Worm (Caenorhabditis elegans) whole organism, L3 larva: Measurements from ENCODE around the gene C05D11.1.
A peak's percentile ranks its signal among the peaks of the same experiment; 100 is the strongest.

ENCODE experiments used
- ZK546.5 ChIP-seq: sonication (generic microtip); optimal IDR thresholded peaks from 2 replicates; lab custom pipeline; 2017; ENCODE audit warnings: missing biosample characterization, missing genetic modification characterization
- aly-2 ChIP-seq: fragments of 150-350 bp; optimal IDR thresholded peaks from 2 replicates; lab custom pipeline; 2014; ENCODE audit warnings: missing biosample characterization, missing genetic modification characterization
- ama-1 ChIP-seq: fragments of 150-350 bp; optimal IDR thresholded peaks from 2 replicates; lab custom pipeline; 2018
- ceh-16 ChIP-seq: sonication (generic microtip); optimal IDR thresholded peaks from 2 replicates; lab custom pipeline; 2017; ENCODE audit warnings: missing biosample characterization, missing genetic modification characterization
- ceh-28 ChIP-seq: fragments of 150-350 bp; optimal IDR thresholded peaks from 2 replicates; lab custom pipeline; 2014; ENCODE audit warnings: missing biosample characterization, missing genetic modification reagents, missing genetic modification characterization
- ceh-82 ChIP-seq: fragments of 150-350 bp; optimal IDR thresholded peaks from 2 replicates; lab custom pipeline; 2014; ENCODE audit warnings: missing biosample characterization, missing genetic modification characterization
- ceh-9 ChIP-seq: sonication (generic microtip); optimal IDR thresholded peaks from 2 replicates; lab custom pipeline; 2018; ENCODE audit warnings: missing biosample characterization, missing genetic modification characterization
- daf-12 ChIP-seq: fragments of 150-350 bp; optimal IDR thresholded peaks from 2 replicates; lab custom pipeline; 2014; ENCODE audit warnings: missing biosample characterization, missing genetic modification reagents, missing genetic modification characterization
- egl-27 ChIP-seq: sonication (generic microtip); optimal IDR thresholded peaks from 4 replicates; lab custom pipeline; 2017; ENCODE audit warnings: missing biosample characterization, missing genetic modification reagents, missing genetic modification characterization
- elt-1 ChIP-seq: fragments of 150-350 bp; optimal IDR thresholded peaks from 2 replicates; lab custom pipeline; 2014; ENCODE audit warnings: missing biosample characterization, missing genetic modification characterization
- elt-2 ChIP-seq: sonication (generic microtip); optimal IDR thresholded peaks from 2 replicates; lab custom pipeline; 2016; ENCODE audit warnings: missing genetic modification reagents, mild to moderate bottlenecking, missing genetic modification characterization, missing compliant biosample characterization
- eor-1 ChIP-seq, 2 experiments: fragments of 150-350 bp; optimal IDR thresholded peaks; 2 replicates each; lab custom pipeline; 2014 to 2018; ENCODE audit warnings: missing biosample characterization in 2 of 2, missing genetic modification characterization in 2 of 2
- fkh-2 ChIP-seq: fragments of 150-350 bp; optimal IDR thresholded peaks from 2 replicates; lab custom pipeline; 2014; ENCODE audit warnings: missing biosample characterization, missing genetic modification reagents, missing genetic modification characterization
- fos-1 ChIP-seq: fragments of 150-350 bp; optimal IDR thresholded peaks from 2 replicates; lab custom pipeline; 2014; ENCODE audit warnings: missing biosample characterization, missing genetic modification characterization
- hmg-11 ChIP-seq: sonication (generic microtip); optimal IDR thresholded peaks from 2 replicates; lab custom pipeline; 2016; ENCODE audit warnings: missing genetic modification characterization, missing compliant biosample characterization
- jun-1 ChIP-seq: fragments of 150-350 bp; optimal IDR thresholded peaks from 2 replicates; lab custom pipeline; 2014; ENCODE audit warnings: missing biosample characterization, missing genetic modification reagents, missing genetic modification characterization
- lin-15B ChIP-seq: fragments of 150-350 bp; optimal IDR thresholded peaks from 2 replicates; lab custom pipeline; 2014; ENCODE audit warnings: missing biosample characterization, missing genetic modification characterization
- lsy-12 ChIP-seq: sonication (generic microtip); optimal IDR thresholded peaks from 2 replicates; lab custom pipeline; 2016; ENCODE audit warnings: mild to moderate bottlenecking, missing genetic modification characterization, missing compliant biosample characterization
- mml-1 ChIP-seq: fragments of 150-350 bp; sonication (generic microtip); optimal IDR thresholded peaks from 3 replicates; lab custom pipeline; 2014; ENCODE audit warnings: missing biosample characterization, missing genetic modification characterization
- nfya-1 ChIP-seq: sonication (generic microtip); optimal IDR thresholded peaks from 2 replicates; lab custom pipeline; 2017; ENCODE audit warnings: missing genetic modification characterization, mild to moderate bottlenecking, missing compliant biosample characterization, antibody characterized with exemption, moderate library complexity; ENCODE audit not compliant: insufficient read depth
- nhr-11 ChIP-seq: fragments of 150-350 bp; optimal IDR thresholded peaks from 2 replicates; lab custom pipeline; 2014; ENCODE audit warnings: missing biosample characterization, missing genetic modification characterization
- nhr-12 ChIP-seq: fragments of 150-350 bp; optimal IDR thresholded peaks from 2 replicates; lab custom pipeline; 2014; ENCODE audit warnings: missing biosample characterization, missing genetic modification characterization
- nhr-23 ChIP-seq: fragments of 150-350 bp; optimal IDR thresholded peaks from 2 replicates; lab custom pipeline; 2014; ENCODE audit warnings: missing biosample characterization, missing genetic modification reagents, missing genetic modification characterization
- nhr-237 ChIP-seq: fragments of 150-350 bp; optimal IDR thresholded peaks from 2 replicates; lab custom pipeline; 2014; ENCODE audit warnings: missing biosample characterization, missing genetic modification characterization
- nhr-25 ChIP-seq: sonication (generic microtip); optimal IDR thresholded peaks from 2 replicates; lab custom pipeline; 2017; ENCODE audit warnings: missing biosample characterization, missing genetic modification characterization
- nhr-43 ChIP-seq: sonication (generic microtip); optimal IDR thresholded peaks from 2 replicates; lab custom pipeline; 2016; ENCODE audit warnings: mild to moderate bottlenecking, missing genetic modification characterization, missing compliant biosample characterization; ENCODE audit not compliant: poor library complexity, severe bottlenecking
- nhr-67 ChIP-seq: fragments of 150-350 bp; optimal IDR thresholded peaks from 2 replicates; lab custom pipeline; 2014; ENCODE audit warnings: missing biosample characterization, missing genetic modification characterization
- nhr-76 ChIP-seq: fragments of 150-350 bp; sonication (generic microtip); optimal IDR thresholded peaks from 5 replicates; lab custom pipeline; 2014; ENCODE audit warnings: missing biosample characterization, missing genetic modification characterization
- nhr-77 ChIP-seq: fragments of 150-350 bp; optimal IDR thresholded peaks from 2 replicates; lab custom pipeline; 2014; ENCODE audit warnings: missing biosample characterization, missing genetic modification characterization
- pha-4 ChIP-seq: fragments of 150-350 bp; optimal IDR thresholded peaks from 2 replicates; lab custom pipeline; 2014; ENCODE audit warnings: missing biosample characterization, missing genetic modification reagents, missing genetic modification characterization
- pqm-1 ChIP-seq: fragments of 150-350 bp; optimal IDR thresholded peaks from 2 replicates; lab custom pipeline; 2017; ENCODE audit warnings: missing biosample characterization, missing genetic modification characterization, inconsistent platforms
- sea-2 ChIP-seq: fragments of 150-350 bp; sonication (generic microtip); optimal IDR thresholded peaks from 4 replicates; lab custom pipeline; 2014; ENCODE audit warnings: missing biosample characterization, missing genetic modification reagents, missing genetic modification characterization
- skn-1 ChIP-seq: fragments of 150-350 bp; optimal IDR thresholded peaks from 2 replicates; lab custom pipeline; 2014; ENCODE audit warnings: missing biosample characterization, missing genetic modification characterization
- snpc-4 ChIP-seq: fragments of 150-350 bp; optimal IDR thresholded peaks from 2 replicates; lab custom pipeline; 2014; ENCODE audit warnings: missing biosample characterization, missing genetic modification characterization
- unc-39 ChIP-seq: sonication (generic microtip); optimal IDR thresholded peaks from 4 replicates; lab custom pipeline; 2017; ENCODE audit warnings: missing biosample characterization, missing genetic modification characterization
- unc-62 ChIP-seq: fragments of 150-350 bp; sonication (generic microtip); optimal IDR thresholded peaks from 4 replicates; lab custom pipeline; 2014; ENCODE audit warnings: missing biosample characterization, missing genetic modification reagents, missing genetic modification characterization
- zag-1 ChIP-seq: fragments of 150-350 bp; optimal IDR thresholded peaks from 2 replicates; lab custom pipeline; 2014; ENCODE audit warnings: missing biosample characterization, missing genetic modification characterization
- ztf-11 ChIP-seq: fragments of 150-350 bp; optimal IDR thresholded peaks from 2 replicates; lab custom pipeline; 2014; ENCODE audit warnings: missing biosample characterization, missing genetic modification characterization
- ztf-4 ChIP-seq: fragments of 150-350 bp; optimal IDR thresholded peaks from 2 replicates; lab custom pipeline; 2014; ENCODE audit warnings: missing biosample characterization, missing genetic modification characterization

Gene C05D11.1

DNA sequence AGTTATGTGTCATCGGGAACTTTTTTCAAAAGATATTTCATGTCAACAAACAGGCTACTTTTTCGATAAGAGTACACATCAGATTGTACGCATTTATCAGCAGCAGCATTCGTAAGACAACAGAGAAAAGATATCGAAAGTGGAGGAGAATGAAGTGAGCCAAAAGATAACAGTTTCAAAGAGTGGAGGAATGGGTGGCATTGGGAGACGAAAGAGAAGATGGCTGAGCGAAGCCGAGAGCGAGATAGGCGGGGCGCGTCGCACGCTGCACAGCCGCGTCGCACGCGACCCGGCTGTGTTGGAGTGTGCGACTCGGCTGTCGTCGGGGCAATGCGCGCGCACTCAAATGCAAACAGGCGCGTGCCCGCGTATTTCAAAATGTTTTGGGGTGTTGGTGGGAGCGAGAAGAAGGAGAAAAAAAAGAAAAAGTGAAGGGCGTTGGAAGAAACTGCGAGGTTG, 27.7 kb downstream of the C05D11.1 start (continued):
- TF ChIP-seq nhr-77 (tag; lab: Kevin White, UChicago): peak; percentile 71
- TF ChIP-seq snpc-4: peak; percentile 49
- no peak for TF ChIP-seq aly-2 (tag; lab: Kevin White, UChicago)
- peak; percentile 74 for TF ChIP-seq nhr-43
- TF ChIP-seq unc-39 (tag; lab: Kevin White, UChicago): no peak
- no peak for TF ChIP-seq sea-2 (GFP tag; lab: Kevin White, UChicago)
- TF ChIP-seq fos-1 (tag; lab: Kevin White, UChicago): peak; percentile 33
- no peak for TF ChIP-seq nhr-12 (tag; lab: Kevin White, UChicago)
- TF ChIP-seq nfya-1 (tag; lab: Kevin White, UChicago): peak; percentile 97
- TF ChIP-seq ceh-9 (tag; lab: Kevin White, UChicago): no peak
- TF ChIP-seq ceh-16 (tag; lab: Kevin White, UChicago): no peak
- no peak for TF ChIP-seq nhr-237 (tag; lab: Kevin White, UChicago)
- no peak for TF ChIP-seq eor-1 (tag; optimal IDR thresholded peaks at IDR 0.05; lab: Kevin White, UChicago)
- no peak for TF ChIP-seq mml-1 (tag; lab: Kevin White, UChicago)
- peak; percentile 99 for TF ChIP-seq elt-2
- peak; percentile 92 for TF ChIP-seq nhr-25
- no peak for TF ChIP-seq ztf-4
- TF ChIP-seq ceh-82 (tag; lab: Kevin White, UChicago): no peak

DNA sequence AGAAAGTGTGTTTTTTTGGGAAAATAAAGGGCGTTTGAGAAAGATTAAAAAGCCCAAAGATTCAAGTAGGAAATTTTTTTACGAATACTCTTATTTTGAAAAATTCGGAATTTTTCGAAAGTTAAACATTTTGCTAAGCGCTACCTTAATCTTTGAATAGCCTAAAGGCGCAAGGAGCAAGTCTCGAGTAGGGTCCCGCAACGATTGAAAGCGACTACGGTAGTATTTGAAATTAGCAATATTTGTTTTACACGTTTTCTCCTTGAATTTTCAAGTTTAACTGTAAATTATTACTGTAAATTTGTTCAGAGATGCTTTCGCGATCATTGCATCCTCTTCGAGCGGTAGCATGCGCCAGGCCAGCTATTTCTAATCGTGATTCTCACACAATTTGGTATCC, 28.5 kb downstream of the C05D11.1 start, which contains the start of gene nduf-2.2:
nduf-2.2 (plus strand) TSS at position 310 of the 400 bp plus-strand sequence.
- no peak for TF ChIP-seq zag-1 (tag; lab: Kevin White, UChicago)
- no peak for TF ChIP-seq nhr-76 (tag; lab: Kevin White, UChicago)
- TF ChIP-seq nhr-67 (tag; lab: Kevin White, UChicago): no peak
- no peak for TF ChIP-seq ceh-16 (tag; lab: Kevin White, UChicago)
- TF ChIP-seq eor-1 (tag; optimal IDR thresholded peaks at IDR 0.05; lab: Kevin White, UChicago): no peak
- no peak for TF ChIP-seq ama-1 (lab: Kevin White, UChicago)
- no peak for TF ChIP-seq daf-12 (tag; lab: Kevin White, UChicago)
- no peak for TF ChIP-seq unc-62 (GFP tag; lab: Kevin White, UChicago)
- no peak for TF ChIP-seq ztf-4
- no peak for TF ChIP-seq nhr-12 (tag; lab: Kevin White, UChicago)
- no peak for TF ChIP-seq egl-27 (tag; lab: Kevin White, UChicago)
- no peak for TF ChIP-seq ZK546.5
- TF ChIP-seq ceh-9 (tag; lab: Kevin White, UChicago): no peak
- no peak for TF ChIP-seq nfya-1 (tag; lab: Kevin White, UChicago)
- no peak for TF ChIP-seq snpc-4
- TF ChIP-seq skn-1 (tag; lab: Kevin White, UChicago): no peak
- TF ChIP-seq pha-4 (tag; lab: Kevin White, UChicago): no peak
- no peak for TF ChIP-seq nhr-23
- no peak for TF ChIP-seq elt-2

DNA sequence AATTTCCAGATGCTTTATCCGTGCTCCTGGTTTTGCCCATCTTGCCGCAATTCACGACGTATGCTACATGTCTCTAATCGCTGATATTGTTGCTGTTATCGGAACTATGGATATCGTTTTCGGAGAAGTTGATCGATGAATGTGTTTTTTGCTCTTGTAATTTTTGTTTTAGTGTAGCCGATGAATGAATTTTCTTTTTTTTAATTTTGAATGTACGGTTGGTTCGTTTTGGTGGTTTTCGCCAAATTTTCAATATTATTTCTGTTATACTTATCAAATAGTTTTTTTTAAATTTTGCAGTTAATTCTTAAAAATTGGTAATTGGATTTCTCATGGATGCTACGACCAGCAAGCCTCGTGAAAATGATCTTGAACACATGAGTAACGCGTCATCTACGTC, 30.6 kb downstream of the C05D11.1 start, which contains the start of gene T26A5.2:
T26A5.2 (plus strand) TSS at position 301 of the 400 bp plus-strand sequence.
- no peak for TF ChIP-seq skn-1 (tag; lab: Kevin White, UChicago)
- no peak for TF ChIP-seq sea-2 (GFP tag; lab: Kevin White, UChicago)
- no peak for TF ChIP-seq ztf-11
- TF ChIP-seq unc-39 (tag; lab: Kevin White, UChicago): no peak
- TF ChIP-seq lin-15B: no peak
- TF ChIP-seq elt-1: no peak
- TF ChIP-seq ceh-28 (tag; lab: Kevin White, UChicago): no peak
- no peak for TF ChIP-seq nhr-11
- no peak for TF ChIP-seq jun-1 (tag; lab: Kevin White, UChicago)
- TF ChIP-seq nhr-43: no peak
- no peak for TF ChIP-seq pqm-1
- no peak for TF ChIP-seq fkh-2 (tag; lab: Kevin White, UChicago)
- TF ChIP-seq lsy-12 (tag; lab: Kevin White, UChicago): no peak

DNA sequence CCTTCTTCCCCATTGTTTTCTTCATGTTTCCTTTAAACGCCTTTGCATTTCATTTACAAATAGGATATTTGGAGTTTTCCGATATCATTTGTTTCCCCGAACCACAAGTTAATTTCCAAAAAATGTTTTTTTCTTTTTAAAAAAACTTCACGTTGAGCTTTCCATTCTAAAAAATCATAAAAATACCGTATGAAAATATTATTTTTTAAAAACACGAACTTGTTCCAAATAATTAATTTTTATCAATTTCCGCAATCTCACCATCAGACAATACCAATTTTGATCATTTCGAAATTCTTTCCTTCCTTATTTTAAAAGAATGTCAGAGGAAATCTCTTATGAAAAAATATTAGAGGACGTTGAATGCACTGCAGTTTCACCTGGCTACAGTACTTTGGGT, 35.0 kb downstream of the C05D11.1 start, which contains the start of gene wht-6:
wht-6 (plus strand) TSS at position 301 of the 400 bp plus-strand sequence.
- no peak for TF ChIP-seq hmg-11 (tag; lab: Kevin White, UChicago)
- TF ChIP-seq, all 47 proteins: peak for 0
